Fruit fly (Drosophila melanogaster) whole organism, embryonic: ENCODE results near the gene Cfp1.

ENCODE experiments used
- ATbp ChIP-seq: fragments of 200-800 bp; sonication (Bioruptor generic); optimal IDR thresholded peaks from 2 replicates; lab custom pipeline; 2017; ENCODE audit warnings: missing biosample characterization, mild to moderate bottlenecking, missing genetic modification characterization, missing genetic modification reagents
- CG11456 ChIP-seq: fragments of 200-800 bp; sonication (Bioruptor generic); IDR thresholded peaks from 3 replicates; pipeline ENCODE4 v1.3.6; 2022; ENCODE audit warnings: missing biosample characterization, missing genetic modification characterization
- CG11723 ChIP-seq: fragments of 200-800 bp; sonication (Bioruptor generic); optimal IDR thresholded peaks from 2 replicates; lab custom pipeline; 2017; ENCODE audit warnings: missing biosample characterization, mild to moderate bottlenecking, missing genetic modification characterization
- CG12391 ChIP-seq: fragments of 200-800 bp; sonication (Bioruptor generic); optimal IDR thresholded peaks from 3 replicates; lab custom pipeline; 2018; ENCODE audit warnings: missing biosample characterization, mild to moderate bottlenecking, missing genetic modification characterization, moderate library complexity
- CG15269 ChIP-seq: fragments of 200-800 bp; sonication (Bioruptor generic); optimal IDR thresholded peaks from 2 replicates; lab custom pipeline; 2018; ENCODE audit warnings: missing biosample characterization, mild to moderate bottlenecking, missing genetic modification characterization, moderate library complexity
- CG17829 ChIP-seq: fragments of 200-800 bp; optimal IDR thresholded peaks from 2 replicates; lab custom pipeline; 2019; ENCODE audit warnings: missing biosample characterization, mild to moderate bottlenecking, missing genetic modification characterization, moderate library complexity
- CG2120 ChIP-seq: fragments of 200-800 bp; sonication (Bioruptor generic); optimal IDR thresholded peaks from 3 replicates; lab custom pipeline; 2016; ENCODE audit warnings: missing biosample characterization, missing genetic modification characterization
- CG31388 ChIP-seq: fragments of 200-800 bp; sonication (Bioruptor generic); optimal IDR thresholded peaks from 2 replicates; lab custom pipeline; 2016; ENCODE audit warnings: missing biosample characterization, missing genetic modification characterization
- CG3163 ChIP-seq: fragments of 200-800 bp; sonication (Bioruptor generic); optimal IDR thresholded peaks from 3 replicates; lab custom pipeline; 2016; ENCODE audit warnings: missing biosample characterization, missing genetic modification characterization
- CG7839 ChIP-seq: fragments of 200-800 bp; sonication (Bioruptor generic); optimal IDR thresholded peaks from 3 replicates; lab custom pipeline; 2018; ENCODE audit warnings: missing biosample characterization, mild to moderate bottlenecking, missing genetic modification characterization, moderate library complexity
- CG8765 ChIP-seq: fragments of 200-800 bp; sonication (Bioruptor generic); IDR thresholded peaks from 2 replicates; pipeline ENCODE4 v1.3.6; 2022; ENCODE audit warnings: missing biosample characterization, missing genetic modification characterization
- CHES-1-like ChIP-seq: fragments of 200-800 bp; sonication (Bioruptor generic); optimal IDR thresholded peaks from 2 replicates; lab custom pipeline; 2016; ENCODE audit warnings: missing biosample characterization, missing genetic modification characterization
- Deaf1 ChIP-seq: fragments of 200-800 bp; optimal IDR thresholded peaks from 3 replicates; lab custom pipeline; 2019; ENCODE audit warnings: missing biosample characterization, mild to moderate bottlenecking, missing genetic modification characterization, moderate library complexity
- Dll ChIP-seq: fragments of 200-800 bp; sonication (Bioruptor generic); IDR thresholded peaks from 4 replicates; pipeline ENCODE4 v1.3.6; 2022; ENCODE audit warnings: missing biosample characterization, missing genetic modification characterization; ENCODE audit not compliant: partially characterized antibody
- ERR ChIP-seq: fragments of 200-800 bp; sonication (Bioruptor generic); optimal IDR thresholded peaks from 2 replicates; lab custom pipeline; 2016; ENCODE audit warnings: missing biosample characterization, missing genetic modification characterization
- Elba2 ChIP-seq: fragments of 200-800 bp; sonication (Bioruptor generic); optimal IDR thresholded peaks from 3 replicates; lab custom pipeline; 2016; ENCODE audit warnings: missing biosample characterization, missing genetic modification characterization
- Ets65A ChIP-seq: fragments of 200-800 bp; sonication (Bioruptor generic); peaks from one replicate; lab custom pipeline; 2016; ENCODE audit warnings: missing biosample characterization, missing genetic modification characterization
- Fer1 ChIP-seq: fragments of 200-800 bp; sonication (Bioruptor generic); optimal IDR thresholded peaks from 2 replicates; lab custom pipeline; 2017; ENCODE audit warnings: missing biosample characterization, mild to moderate bottlenecking, missing genetic modification characterization
- H2.0 ChIP-seq: fragments of 200-800 bp; sonication (Bioruptor generic); IDR thresholded peaks from 2 replicates; pipeline ENCODE4 v1.3.6; 2022; ENCODE audit warnings: missing biosample characterization, missing genetic modification characterization
- HLH54F ChIP-seq: fragments of 200-800 bp; sonication (Bioruptor generic); optimal IDR thresholded peaks from 3 replicates; lab custom pipeline; 2016; ENCODE audit warnings: missing biosample characterization, missing genetic modification characterization
- HLHmδ ChIP-seq: fragments of 200-800 bp; sonication (Bioruptor generic); optimal IDR thresholded peaks from 2 replicates; lab custom pipeline; 2018; ENCODE audit warnings: missing biosample characterization, mild to moderate bottlenecking, missing genetic modification characterization, moderate library complexity
- Hr3 ChIP-seq: fragments of 200-800 bp; sonication (Bioruptor generic); optimal IDR thresholded peaks from 3 replicates; lab custom pipeline; 2016; ENCODE audit warnings: missing biosample characterization, missing genetic modification characterization
- Max ChIP-seq: fragments of 200-800 bp; sonication (Bioruptor generic); optimal IDR thresholded peaks from 2 replicates; lab custom pipeline; 2016; ENCODE audit warnings: missing biosample characterization, mild to moderate bottlenecking, missing genetic modification characterization
- Nf-YC ChIP-seq: fragments of 200-800 bp; optimal IDR thresholded peaks from 3 replicates; lab custom pipeline; 2019; ENCODE audit warnings: missing biosample characterization, mild to moderate bottlenecking, missing genetic modification characterization, moderate library complexity
- Poxn ChIP-seq: fragments of 200-800 bp; sonication (Bioruptor generic); IDR thresholded peaks from 2 replicates; pipeline ENCODE4 v1.3.6; 2022; ENCODE audit warnings: missing biosample characterization, missing genetic modification characterization
- Sin3A ChIP-seq: fragments of >200 bp; optimal IDR thresholded peaks from 2 replicates; lab custom pipeline; 2018
- Trl ChIP-seq, 3 experiments: fragments of >200 bp in 2 of 3; fragments of 200-800 bp in 1 of 3; sonication (Bioruptor generic) in 1 of 3; optimal IDR thresholded peaks; 2 replicates in 1 of 3; 3 replicates in 2 of 3; lab custom pipeline; 2016 to 2017; ENCODE audit warnings: missing biosample characterization in 1 of 3, missing genetic modification characterization in 1 of 3
- Vsx1 ChIP-seq: fragments of 200-800 bp; sonication (Bioruptor generic); optimal IDR thresholded peaks from 2 replicates; lab custom pipeline; 2017; ENCODE audit warnings: missing biosample characterization, mild to moderate bottlenecking, missing genetic modification characterization, missing genetic modification reagents
- az2 ChIP-seq: fragments of 200-800 bp; sonication (Bioruptor generic); optimal IDR thresholded peaks from 3 replicates; lab custom pipeline; 2016; ENCODE audit warnings: missing biosample characterization, missing genetic modification characterization
- chif ChIP-seq, 2 experiments: fragments of 200-800 bp; sonication (Bioruptor generic); optimal IDR thresholded peaks; 3 replicates each; lab custom pipeline; 2016; ENCODE audit warnings: missing biosample characterization in 2 of 2, missing genetic modification characterization in 2 of 2
- chinmo ChIP-seq: fragments of 200-800 bp; sonication (Bioruptor generic); IDR thresholded peaks from 4 replicates; pipeline ENCODE4 v1.3.6; 2022; ENCODE audit warnings: missing biosample characterization, missing genetic modification characterization; ENCODE audit not compliant: partially characterized antibody
- cwo ChIP-seq: fragments of 200-800 bp; sonication (Bioruptor generic); optimal IDR thresholded peaks from 3 replicates; lab custom pipeline; 2017; ENCODE audit warnings: missing biosample characterization, missing genetic modification characterization, mild to moderate bottlenecking, moderate library complexity, missing genetic modification reagents
- ewg ChIP-seq: fragments of 200-800 bp; sonication (Bioruptor generic); optimal IDR thresholded peaks from 3 replicates; lab custom pipeline; 2017; ENCODE audit warnings: mild to moderate bottlenecking, missing biosample characterization, missing genetic modification reagents, missing genetic modification characterization
- exex ChIP-seq: fragments of 200-800 bp; sonication (Bioruptor generic); optimal IDR thresholded peaks from 4 replicates; lab custom pipeline; 2018; ENCODE audit warnings: missing biosample characterization, mild to moderate bottlenecking, missing genetic modification characterization, moderate library complexity
- fu2 ChIP-seq: fragments of 200-800 bp; sonication (Bioruptor generic); optimal IDR thresholded peaks from 2 replicates; lab custom pipeline; 2016; ENCODE audit warnings: missing biosample characterization, missing genetic modification characterization
- gcm ChIP-seq: fragments of 200-800 bp; sonication (Bioruptor generic); optimal IDR thresholded peaks from 2 replicates; lab custom pipeline; 2019; ENCODE audit warnings: missing biosample characterization, mild to moderate bottlenecking, missing genetic modification characterization, moderate library complexity
- gfzf ChIP-seq: fragments of 200-800 bp; sonication (Bioruptor generic); optimal IDR thresholded peaks from 2 replicates; lab custom pipeline; 2016; ENCODE audit warnings: missing biosample characterization, mild to moderate bottlenecking, missing genetic modification characterization, moderate library complexity
- grau ChIP-seq: fragments of 200-800 bp; optimal IDR thresholded peaks from 3 replicates; lab custom pipeline; 2019; ENCODE audit warnings: missing biosample characterization, mild to moderate bottlenecking, missing genetic modification characterization, moderate library complexity
- grn ChIP-seq: fragments of 200-800 bp; sonication (Bioruptor generic); optimal IDR thresholded peaks from 3 replicates; lab custom pipeline; 2017; ENCODE audit warnings: missing biosample characterization, missing genetic modification characterization
- gt ChIP-seq: fragments of 200-800 bp; sonication (Bioruptor generic); IDR thresholded peaks from 2 replicates; pipeline ENCODE4 v1.3.6; 2022; ENCODE audit warnings: missing biosample characterization, missing genetic modification characterization
- h ChIP-seq: fragments of >200 bp; optimal IDR thresholded peaks from 2 replicates; lab custom pipeline; 2017
- ken ChIP-seq: fragments of 200-800 bp; sonication (Bioruptor generic); IDR thresholded peaks from 3 replicates; pipeline ENCODE4 v1.3.6; 2022; ENCODE audit warnings: missing biosample characterization, missing genetic modification characterization
- nerfin-2 ChIP-seq: fragments of 200-800 bp; sonication (Bioruptor generic); IDR thresholded peaks from 2 replicates; pipeline ENCODE4 v1.3.6; 2022; ENCODE audit warnings: missing biosample characterization, missing genetic modification characterization; ENCODE audit not compliant: partially characterized antibody
- pan ChIP-seq, 4 experiments: fragments of >200 bp in 3 of 4; fragments of 200-800 bp in 1 of 4; sonication (Bioruptor generic) in 1 of 4; optimal IDR thresholded peaks in 3 of 4; IDR thresholded peaks in 1 of 4; 2 replicates each; pipeline versions ENCODE4 v1.3.6 to Lab custom; 2017 to 2022; ENCODE audit warnings: missing biosample characterization in 2 of 4, missing genetic modification characterization in 2 of 4, mixed read lengths in 1 of 4
- pfk ChIP-seq: fragments of 200-800 bp; sonication (Bioruptor generic); optimal IDR thresholded peaks from 2 replicates; lab custom pipeline; 2018; ENCODE audit warnings: missing biosample characterization, mild to moderate bottlenecking, missing genetic modification characterization, moderate library complexity
- schlank ChIP-seq: fragments of 200-800 bp; sonication (Bioruptor generic); optimal IDR thresholded peaks from 2 replicates; lab custom pipeline; 2018; ENCODE audit warnings: missing biosample characterization, mild to moderate bottlenecking, missing genetic modification characterization
- tx ChIP-seq: fragments of 200-800 bp; sonication (Bioruptor generic); optimal IDR thresholded peaks from 2 replicates; lab custom pipeline; 2016; ENCODE audit warnings: missing biosample characterization, missing genetic modification characterization
- unc-4 ChIP-seq: fragments of 200-800 bp; sonication (Bioruptor generic); IDR thresholded peaks from 2 replicates; pipeline ENCODE4 v1.3.6; 2022; ENCODE audit warnings: missing biosample characterization, missing genetic modification characterization; ENCODE audit not compliant: partially characterized antibody
- yki ChIP-seq: fragments of >200 bp; optimal IDR thresholded peaks from 3 replicates; lab custom pipeline; 2018
- zen2 ChIP-seq: fragments of 200-800 bp; sonication (Bioruptor generic); IDR thresholded peaks from 3 replicates; pipeline ENCODE4 v1.3.6; 2022; ENCODE audit warnings: missing biosample characterization, missing genetic modification characterization; ENCODE audit not compliant: partially characterized antibody

Cfp1 gene

DNA sequence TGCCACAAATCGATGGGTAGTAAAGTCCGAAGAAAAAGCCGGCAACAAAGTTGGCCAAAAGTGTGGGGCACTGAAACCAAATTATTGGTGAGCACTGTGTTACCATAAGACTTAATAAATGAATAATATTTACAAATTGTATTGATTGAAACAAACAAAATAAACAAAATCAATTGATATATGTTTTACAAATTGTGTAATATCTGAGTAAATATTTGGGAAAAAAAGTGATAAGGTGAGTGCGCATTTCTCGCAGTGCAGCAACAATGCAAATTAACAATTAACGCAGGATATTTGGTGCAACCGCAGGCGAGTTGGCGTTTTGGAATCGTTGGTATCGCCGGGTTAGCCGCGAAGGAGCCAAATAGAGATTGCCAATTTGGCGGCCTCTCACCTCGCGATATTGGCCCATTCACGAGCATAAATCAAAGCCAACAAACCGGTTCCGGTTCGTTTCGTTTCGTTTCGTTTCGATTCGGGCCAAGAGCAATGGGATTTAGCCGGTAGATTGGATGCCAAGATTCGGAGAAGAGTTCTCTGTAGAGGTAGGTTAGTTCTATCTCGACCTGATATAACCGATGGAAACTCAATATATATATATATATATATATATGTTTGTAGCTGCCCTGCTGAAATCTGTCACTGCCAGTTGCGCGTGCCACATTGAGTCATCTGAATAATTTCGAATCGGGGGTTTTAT is 37.3 kb upstream of the Cfp1 start (continued):
- TF ChIP-seq az2 (GFP tag; lab: Kevin White, UChicago) (no peak), HLH54F (GFP tag; lab: Kevin White, UChicago) (no peak), gfzf (GFP tag; lab: Kevin White, UChicago) (no peak), h (no peak), CG12391 (tag; lab: Kevin White, UChicago) (no peak), tx (no peak), cwo (GFP tag; lab: Kevin White, UChicago) (no peak), grau (no peak), zen2 (GFP tag; lab: Robert Waterston, UW) (no peak), H2.0 (GFP tag; lab: Robert Waterston, UW) (no peak), Max (no peak), exex (tag; lab: Kevin White, UChicago) (no peak), CG8765 (no peak), pfk (GFP tag; lab: Kevin White, UChicago) (peak; percentile 78), Hr3 (GFP tag; lab: Kevin White, UChicago) (no peak), gt (GFP tag; lab: Robert Waterston, UW) (no peak), Ets65A (GFP tag; lab: Kevin White, UChicago) (peak; percentile 71), CG11723 (no peak)

DNA sequence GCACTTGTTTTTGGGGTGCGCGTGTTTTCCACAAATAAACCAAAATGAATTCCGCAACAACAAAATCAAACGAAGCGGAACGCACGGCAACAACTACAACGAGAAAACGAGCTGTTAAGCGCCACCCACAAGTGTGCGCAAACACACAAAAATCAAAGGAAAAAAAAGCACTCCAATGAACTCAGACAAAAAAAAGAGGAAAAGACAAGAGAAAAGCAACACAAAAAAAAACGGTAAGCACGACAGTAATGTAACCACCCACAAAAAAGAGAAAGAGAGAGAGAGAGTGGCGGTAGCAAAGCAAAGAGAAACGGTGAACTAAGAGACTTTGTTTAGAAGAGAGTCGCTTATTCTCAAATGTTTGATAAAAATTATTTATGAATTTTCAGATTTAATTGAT is 33.0 kb upstream of the Cfp1 start:
- TF ChIP-seq chinmo (GFP tag; lab: Robert Waterston, UW) (0 out of 4 replicates have a peak, but pooled peaks have one; percentile 16), CG31388 (no peak), HLHmδ (GFP tag; lab: Kevin White, UChicago) (no peak), CHES-1-like (GFP tag; lab: Kevin White, UChicago) (no peak), CG3163 (GFP tag; lab: Kevin White, UChicago) (peak; percentile 96), chif (GFP tag; optimal IDR thresholded peaks at IDR 0.05; lab: Kevin White, UChicago) (no peak), Nf-YC (tag; lab: Kevin White, UChicago) (peak; percentile 95), CG15269 (tag; lab: Kevin White, UChicago) (no peak), schlank (no peak), grn (GFP tag; lab: Kevin White, UChicago) (no peak), Sin3A (lab: Kevin White, UChicago) (no peak), ERR (GFP tag; lab: Kevin White, UChicago) (no peak), unc-4 (0 out of 2 replicates have a peak, but pooled peaks have one; percentile 20), Fer1 (GFP tag; lab: Kevin White, UChicago) (no peak), Dll (GFP tag; lab: Robert Waterston, UW) (no peak), Vsx1 (GFP tag; lab: Kevin White, UChicago) (no peak), pan (optimal IDR thresholded peaks at IDR 0.05; lab: Kevin White, UChicago) (no peak), pan (GFP tag; optimal IDR thresholded peaks at IDR 0.05 in 1 of 2, IDR thresholded peaks at IDR 0.05 in 1 of 2) (no peak), CG11456 (GFP tag; lab: Robert Waterston, UW) (no peak), CG17829 (tag; lab: Kevin White, UChicago) (no peak), Poxn (GFP tag; lab: Robert Waterston, UW) (no peak), Trl (optimal IDR thresholded peaks at IDR 0.05; lab: Kevin White, UChicago) (peak; percentile 82 to 98), Trl (GFP tag; optimal IDR thresholded peaks at IDR 0.05; lab: Kevin White, UChicago) (no peak), ken (no peak), Elba2 (GFP tag; lab: Kevin White, UChicago) (no peak), nerfin-2 (no peak), Deaf1 (tag; lab: Kevin White, UChicago) (peak; percentile 63), ewg (no peak), ATbp (no peak), gcm (GFP tag; lab: Kevin White, UChicago) (no peak), yki (lab: Kevin White, UChicago) (peak; percentile 34), CG2120 (GFP tag; lab: Kevin White, UChicago) (no peak), fu2 (GFP tag; lab: Kevin White, UChicago) (no peak), CG7839 (tag; lab: Kevin White, UChicago) (no peak)
